3 worm cellular contexts compared by ENCODE assay signal in the genomic region with DNA sequence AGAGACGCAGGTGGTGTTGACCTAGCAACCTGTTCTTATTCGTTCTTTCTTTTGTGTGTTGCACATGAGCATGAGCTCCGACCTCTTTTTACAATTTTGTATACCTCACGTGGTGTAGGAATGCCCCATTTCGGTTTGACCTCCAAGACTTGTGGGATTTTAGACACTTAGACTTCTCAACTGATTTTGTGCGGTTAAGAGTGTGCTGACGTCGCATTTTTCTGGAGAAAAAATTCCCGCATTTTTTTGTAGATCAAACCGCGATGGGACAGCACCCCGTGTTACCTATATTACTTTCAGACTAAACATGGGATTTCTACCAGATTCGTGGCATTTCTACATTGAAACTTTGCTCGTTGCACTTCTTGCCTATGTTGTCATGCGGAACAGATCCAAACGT.
A peak's percentile ranks its signal among the peaks of the same experiment; 100 is the strongest.
TF ChIP-seq lines count a peak whose summit lies in the region.

Gene sptl-1, plus strand, starts transcription at position 301 of the 400 bp plus-strand sequence.

TF ChIP-seq in whole organism, L4 larva, 104 proteins besides CTCF, POLR2A, EP300 and RAD21:
- TF ChIP-seq mes-2 (tag; optimal IDR thresholded peaks at IDR 0.05; lab: Kevin White, UChicago; ENCODE audit: poor library complexity, severe bottlenecking): peak; percentile 7
- TF ChIP-seq dpl-1 (GFP tag; optimal IDR thresholded peaks at IDR 0.05; lab: Kevin White, UChicago): no peak

TF ChIP-seq in whole organism, mixed stage, embryonic, 35 proteins besides CTCF, POLR2A, EP300 and RAD21:
- peak; percentile 23 for TF ChIP-seq pha-4 (tag; optimal IDR thresholded peaks at IDR 0.05; lab: Kevin White, UChicago)
- TF ChIP-seq blmp-1 (tag; optimal IDR thresholded peaks at IDR 0.05; lab: Kevin White, UChicago): no peak
- no peak for TF ChIP-seq tbx-8 (GFP tag; optimal IDR thresholded peaks at IDR 0.05; lab: Kevin White, UChicago)

TF ChIP-seq in whole organism, young adult, 124 proteins besides CTCF, POLR2A, EP300 and RAD21:
- TF ChIP-seq ceh-79 (tag; optimal IDR thresholded peaks at IDR 0.05; lab: Kevin White, UChicago) (no peak), nhr-80 (tag; optimal IDR thresholded peaks at IDR 0.05; lab: Kevin White, UChicago) (no peak), zfh-2 (GFP tag; conservative IDR thresholded peaks at IDR 0.05; lab: Robert Waterston, UW) (no peak), K11D2.4 (GFP tag; IDR thresholded peaks at IDR 0.05; lab: Robert Waterston, UW) (no peak), madf-6 (GFP tag; IDR thresholded peaks at IDR 0.05; lab: Robert Waterston, UW) (0 out of 2 replicates have a peak, but pooled peaks have one; percentile 23), F57A8.1 (GFP tag; optimal IDR thresholded peaks at IDR 0.05; lab: Kevin White, UChicago) (no peak)
TF ChIP-seq in whole organism, young adult: peak in this region for 1.
